Fruit fly (Drosophila melanogaster) whole organism, pupa: Measurements from ENCODE around the gene dpr16.

Experiments used
- CG10348 ChIP-seq: fragments of 200-800 bp; sonication (Bioruptor generic); IDR thresholded peaks from 2 replicates; pipeline ENCODE4 v1.3.6; 2022; ENCODE audit warnings: missing biosample characterization, missing genetic modification characterization
- CG12605 ChIP-seq: fragments of 200-800 bp; sonication (Bioruptor generic); IDR thresholded peaks from 2 replicates; pipeline ENCODE4 v1.3.6; 2022; ENCODE audit warnings: missing biosample characterization, missing genetic modification characterization
- CG13204 ChIP-seq: fragments of 200-800 bp; sonication (Bioruptor generic); optimal IDR thresholded peaks from 2 replicates; lab custom pipeline; 2018; ENCODE audit warnings: missing biosample characterization, mild to moderate bottlenecking, missing genetic modification characterization, moderate library complexity
- CG34367 ChIP-seq: fragments of 200-800 bp; sonication (Bioruptor generic); optimal IDR thresholded peaks from 2 replicates; lab custom pipeline; 2018; ENCODE audit warnings: missing biosample characterization, mild to moderate bottlenecking, missing genetic modification characterization
- CG8159 ChIP-seq: fragments of 200-800 bp; sonication (Bioruptor generic); optimal IDR thresholded peaks from 3 replicates; lab custom pipeline; 2018; ENCODE audit warnings: missing biosample characterization, mild to moderate bottlenecking, missing genetic modification characterization, moderate library complexity
- CG8301 ChIP-seq: fragments of 200-800 bp; sonication (Bioruptor generic); optimal IDR thresholded peaks from 2 replicates; lab custom pipeline; 2018; ENCODE audit warnings: missing biosample characterization, mild to moderate bottlenecking, missing genetic modification characterization
- D1 ChIP-seq: fragments of 200-800 bp; sonication (Bioruptor generic); optimal IDR thresholded peaks from 2 replicates; lab custom pipeline; 2018; ENCODE audit warnings: missing biosample characterization, mild to moderate bottlenecking, missing genetic modification characterization, moderate library complexity
- EcR ChIP-seq: fragments of 200-800 bp; sonication (Bioruptor generic); optimal IDR thresholded peaks from 3 replicates; lab custom pipeline; 2019; ENCODE audit warnings: missing biosample characterization, missing genetic modification characterization, mild to moderate bottlenecking, moderate library complexity, missing genetic modification reagents
- Ets98B ChIP-seq: fragments of 200-800 bp; sonication (Bioruptor generic); IDR thresholded peaks from 2 replicates; pipeline ENCODE4 v1.3.6; 2022; ENCODE audit warnings: missing biosample characterization, missing genetic modification characterization
- Pif1A ChIP-seq: fragments of 200-800 bp; sonication (Bioruptor generic); optimal IDR thresholded peaks from 3 replicates; lab custom pipeline; 2016; ENCODE audit warnings: missing biosample characterization, missing genetic modification characterization
- Pif1B ChIP-seq: fragments of 200-800 bp; sonication (Bioruptor generic); optimal IDR thresholded peaks from 3 replicates; lab custom pipeline; 2016; ENCODE audit warnings: missing biosample characterization, missing genetic modification characterization
- gl ChIP-seq: fragments of 200-800 bp; sonication (Bioruptor generic); optimal IDR thresholded peaks from 2 replicates; lab custom pipeline; 2018; ENCODE audit warnings: missing biosample characterization, mild to moderate bottlenecking, missing genetic modification characterization
- rn ChIP-seq: fragments of 200-800 bp; sonication (Bioruptor generic); IDR thresholded peaks from 2 replicates; pipeline ENCODE4 v1.3.6; 2022; ENCODE audit warnings: missing biosample characterization, missing genetic modification characterization

- no peak for TF ChIP-seq Ets98B (GFP tag; lab: Robert Waterston, UW)
- no peak for TF ChIP-seq Pif1B (GFP tag; lab: Kevin White, UChicago)
- no peak for TF ChIP-seq CG12605 (GFP tag; lab: Robert Waterston, UW)
- TF ChIP-seq EcR = no peak
- no peak for TF ChIP-seq D1
- TF ChIP-seq CG8301 (tag; lab: Kevin White, UChicago) = no peak
- no peak for TF ChIP-seq CG13204 (GFP tag; lab: Kevin White, UChicago)
- no peak for TF ChIP-seq CG8159
- TF ChIP-seq CG10348 (GFP tag; lab: Robert Waterston, UW) = no peak
- TF ChIP-seq CG34367 (tag; lab: Kevin White, UChicago) = no peak
- TF ChIP-seq gl (tag; lab: Kevin White, UChicago) = no peak
- no peak for TF ChIP-seq Pif1A (GFP tag; lab: Kevin White, UChicago)
- no peak for TF ChIP-seq rn (GFP tag; lab: Robert Waterston, UW)
These were observed 41.0 kb upstream of the dpr16 start for dm6 chr3R:5109558-5110211.
